Fruit fly (Drosophila melanogaster): ENCODE measurements around the gene Vm34Ca.
"Not testable (repeated sequence)": the region's sequence is repeated elsewhere in the genome, so short reads cannot be mapped to it uniquely, and the experiment has no call there.

The Vm34Ca gene

dm6 chr2L:13411566-13411965 is at the start of gene Vm34Ca:
Gene Vm34Ca (minus strand): TSS chr2L:13411631.
- TF ChIP-seq sv (GFP tag; optimal IDR thresholded peaks at IDR 0.05), result no peak
- no peak for TF ChIP-seq h (GFP tag; optimal IDR thresholded peaks at IDR 0.05)
- no peak for TF ChIP-seq psq (GFP tag; optimal IDR thresholded peaks at IDR 0.05)
- no peak for TF ChIP-seq woc (GFP tag; optimal IDR thresholded peaks at IDR 0.05)
- TF ChIP-seq Dfd (GFP tag; optimal IDR thresholded peaks at IDR 0.05), result no peak
- TF ChIP-seq pan (optimal IDR thresholded peaks at IDR 0.05), result no peak
- no peak for TF ChIP-seq br (GFP tag; optimal IDR thresholded peaks at IDR 0.05)
- no peak for TF ChIP-seq GATAd (GFP tag; optimal IDR thresholded peaks at IDR 0.05)
- no peak for TF ChIP-seq Hr83 (GFP tag; optimal IDR thresholded peaks at IDR 0.05; ENCODE audit: poor library complexity, severe bottlenecking)
- TF ChIP-seq Vsx2 (GFP tag; optimal IDR thresholded peaks at IDR 0.05; ENCODE audit: partially characterized antibody), result no peak
- no peak for TF ChIP-seq Rel (GFP tag; optimal IDR thresholded peaks at IDR 0.05)
- TF ChIP-seq Rel (tag; optimal IDR thresholded peaks at IDR 0.05), result no peak
- TF ChIP-seq jim (GFP tag; optimal IDR thresholded peaks at IDR 0.05), result no peak
- no peak for TF ChIP-seq OdsH (GFP tag; optimal IDR thresholded peaks at IDR 0.05)
- TF ChIP-seq HLH106 (tag; optimal IDR thresholded peaks at IDR 0.05), result no peak
- TF ChIP-seq CG32264 (GFP tag; optimal IDR thresholded peaks at IDR 0.05), result no peak
- TF ChIP-seq N (GFP tag; optimal IDR thresholded peaks at IDR 0.05), result no peak

- TF ChIP-seq fru (GFP tag; optimal IDR thresholded peaks at IDR 0.05) (no peak), jim (GFP tag; optimal IDR thresholded peaks at IDR 0.05) (no peak), tai (GFP tag; optimal IDR thresholded peaks at IDR 0.05) (no peak), Vsx2 (GFP tag; optimal IDR thresholded peaks at IDR 0.05; ENCODE audit: partially characterized antibody) (no peak), Myc (optimal IDR thresholded peaks at IDR 0.05) (peak; percentile 11)
Observed at dm6 chr2L:13458991-13459731, 47.7 kb upstream of the Vm34Ca start, which contains the start of gene CG42810. Gene CG42810 (plus strand): TSS chr2L:13459681.

dm6 chr2L:13457037-13457547 is 45.7 kb upstream of the Vm34Ca start, which contains the start of gene CG42809:
Gene CG42809 (plus strand): TSS chr2L:13457497.
- TF ChIP-seq Dfd (GFP tag; optimal IDR thresholded peaks at IDR 0.05), result peak; percentile 12
- no peak for TF ChIP-seq brk (GFP tag; optimal IDR thresholded peaks at IDR 0.05)

dm6 chr2L:13449397-13449796 is 38.0 kb upstream of the Vm34Ca start, which contains the start of gene Hsp60D:
Gene Hsp60D (minus strand): TSS chr2L:13449497.
- TF ChIP-seq Sp1 (GFP tag; optimal IDR thresholded peaks at IDR 0.05); br (GFP tag; optimal IDR thresholded peaks at IDR 0.05); HLH106 (tag; optimal IDR thresholded peaks at IDR 0.05): not testable (repeated sequence)

- TF ChIP-seq fru (GFP tag; optimal IDR thresholded peaks at IDR 0.05) (no peak), usp (GFP tag; optimal IDR thresholded peaks at IDR 0.05) (no peak), Jra (GFP tag; optimal IDR thresholded peaks at IDR 0.05) (no peak), Vsx2 (GFP tag; optimal IDR thresholded peaks at IDR 0.05; ENCODE audit: partially characterized antibody) (no peak), Sp1 (GFP tag; optimal IDR thresholded peaks at IDR 0.05) (no peak), psq (GFP tag; optimal IDR thresholded peaks at IDR 0.05) (peak; percentile 16), sv (GFP tag; optimal IDR thresholded peaks at IDR 0.05) (peak; percentile 52), Myc (optimal IDR thresholded peaks at IDR 0.05) (no peak), Hr78 (GFP tag; optimal IDR thresholded peaks at IDR 0.05) (no peak), dsf (GFP tag; optimal IDR thresholded peaks at IDR 0.05; ENCODE audit: borderline replicate concordance) (no peak), Mio (GFP tag; optimal IDR thresholded peaks at IDR 0.05) (no peak), OdsH (GFP tag; optimal IDR thresholded peaks at IDR 0.05) (no peak), h (GFP tag; optimal IDR thresholded peaks at IDR 0.05) (peak; percentile 25), HLH106 (tag; optimal IDR thresholded peaks at IDR 0.05) (peak; percentile 33), Dfd (GFP tag; optimal IDR thresholded peaks at IDR 0.05) (no peak), CG9705 (GFP tag; optimal IDR thresholded peaks at IDR 0.05) (no peak), rgr (GFP tag; optimal IDR thresholded peaks at IDR 0.05) (peak; percentile 39), Hr83 (GFP tag; optimal IDR thresholded peaks at IDR 0.05; ENCODE audit: poor library complexity, severe bottlenecking) (peak; percentile 25), brk (GFP tag; optimal IDR thresholded peaks at IDR 0.05) (no peak), foxo (GFP tag; optimal IDR thresholded peaks at IDR 0.05) (peak in 1 of 2 experiments; percentile 34), Hnf4 (GFP tag; optimal IDR thresholded peaks at IDR 0.05) (peak; percentile 77)
Observed at dm6 chr2L:13445249-13445846, 33.9 kb upstream of the Vm34Ca start, which contains the start of gene Hacd2. Gene Hacd2 (minus strand): TSS chr2L:13445651.

Measured in whole organism, wandering third instar larva.